Worm (Caenorhabditis elegans) whole organism, young adult: ENCODE data around the gene hsp-12.3.

ENCODE experiments used
- K12H6.12 ChIP-seq: fragments of 200-800 bp; sonication (Bioruptor generic); optimal IDR thresholded peaks from 2 replicates; lab custom pipeline; 2018; ENCODE audit warnings: mild to moderate bottlenecking, missing genetic modification characterization, missing compliant biosample characterization
- ZK185.1 ChIP-seq: sonication (generic microtip); optimal IDR thresholded peaks from 2 replicates; lab custom pipeline; 2016; ENCODE audit warnings: mild to moderate bottlenecking, missing genetic modification characterization, missing compliant biosample characterization; ENCODE audit not compliant: poor library complexity, severe bottlenecking
- aptf-3 ChIP-seq: fragments of 200-800 bp; sonication (Bioruptor generic); IDR thresholded peaks from 2 replicates; pipeline ENCODE4 v1.3.6; 2022; ENCODE audit warnings: missing genetic modification characterization, missing compliant biosample characterization
- cebp-1 ChIP-seq, 2 experiments: fragments of 200-800 bp in 1 of 2; sonication (Bioruptor generic) in 1 of 2; sonication (generic microtip) in 1 of 2; IDR thresholded peaks in 1 of 2; optimal IDR thresholded peaks in 1 of 2; 2 replicates each; pipeline versions ENCODE4 v1.3.6 to Lab custom; 2017 to 2022; ENCODE audit warnings: missing compliant biosample characterization in 2 of 2, missing genetic modification characterization in 2 of 2, mild to moderate bottlenecking in 1 of 2, missing genetic modification reagents in 1 of 2, moderate library complexity in 1 of 2
- ekl-4 ChIP-seq: fragments of 200-800 bp; sonication (Bioruptor generic); IDR thresholded peaks from 2 replicates; pipeline ENCODE4 v1.3.6; 2022; ENCODE audit warnings: missing genetic modification reagents, missing genetic modification characterization, missing compliant biosample characterization
- him-1 ChIP-seq: sonication (generic microtip); optimal IDR thresholded peaks from 2 replicates; lab custom pipeline; 2016; ENCODE audit warnings: missing genotype, missing genetic modification reagents, missing genetic modification characterization, missing compliant biosample characterization
- hmg-1.2 ChIP-seq: fragments of 200-800 bp; sonication (Bioruptor generic); IDR thresholded peaks from 2 replicates; pipeline ENCODE4 v1.3.6; 2022; ENCODE audit warnings: missing genetic modification reagents, missing genetic modification characterization, missing compliant biosample characterization
- pha-4 ChIP-seq: fragments of 150-350 bp; sonication (generic microtip); optimal IDR thresholded peaks from 2 replicates; lab custom pipeline; 2014; ENCODE audit warnings: missing biosample characterization, missing genetic modification reagents, missing genetic modification characterization
- sdz-38 ChIP-seq: sonication (generic microtip); optimal IDR thresholded peaks from 2 replicates; lab custom pipeline; 2016; ENCODE audit warnings: missing genotype, missing genetic modification characterization, missing compliant biosample characterization
- snpc-4 ChIP-seq, 5 experiments: fragments of 150-350 bp in 1 of 5; sonication (generic microtip) in 4 of 5; optimal IDR thresholded peaks; 2 replicates each; lab custom pipeline; 2014 to 2018; ENCODE audit warnings: missing genetic modification characterization in 5 of 5, missing biosample characterization in 3 of 5, antibody characterized with exemption in 2 of 5, mild to moderate bottlenecking in 2 of 5, missing compliant biosample characterization in 2 of 5, missing genotype in 2 of 5, moderate library complexity in 2 of 5, missing genetic modification reagents in 1 of 5

- TF ChIP-seq sdz-38 (tag; lab: Kevin White, UChicago) (no peak), hmg-1.2 (GFP tag; lab: Robert Waterston, UW) (no peak), ZK185.1 (tag; lab: Kevin White, UChicago) (no peak), K12H6.12 (tag; lab: Kevin White, UChicago) (no peak), him-1 (tag; lab: Kevin White, UChicago) (no peak), cebp-1 (GFP tag; IDR thresholded peaks at IDR 0.05; lab: Robert Waterston, UW) (no peak), cebp-1 (tag; optimal IDR thresholded peaks at IDR 0.05; lab: Kevin White, UChicago) (no peak), pha-4 (tag; lab: Kevin White, UChicago) (no peak), aptf-3 (GFP tag; lab: Robert Waterston, UW) (no peak), ekl-4 (GFP tag; lab: Robert Waterston, UW) (no peak), snpc-4 (GFP tag; optimal IDR thresholded peaks at IDR 0.05; lab: Kevin White, UChicago) (no peak), snpc-4 (tag; optimal IDR thresholded peaks at IDR 0.05; lab: Kevin White, UChicago) (no peak)
Measured at ce11 chrIV:9485040-9485439, 39.7 kb upstream of the hsp-12.3 start, which contains the start of gene gadr-2.
